Worm (Caenorhabditis elegans) whole organism, L4 larva: Measurements from ENCODE around the gene dpf-1.

ENCODE experiments used
- D1046.2 ChIP-seq: fragments of 200-800 bp; sonication (Bioruptor generic); IDR thresholded peaks from 2 replicates; pipeline ENCODE4 v1.3.6; 2022; ENCODE audit warnings: missing genetic modification characterization, missing compliant biosample characterization
- F44E2.7 ChIP-seq: fragments of 200-800 bp; sonication (Bioruptor generic); IDR thresholded peaks from 2 replicates; pipeline ENCODE4 v2.1.2; 2022; ENCODE audit warnings: missing genetic modification characterization, missing compliant biosample characterization
- R02D3.7 ChIP-seq: fragments of 150-350 bp; sonication (generic microtip); optimal IDR thresholded peaks from 3 replicates; lab custom pipeline; 2014; ENCODE audit warnings: missing biosample characterization, missing genetic modification characterization
- T20F7.1 ChIP-seq: fragments of 200-800 bp; sonication (Bioruptor generic); optimal IDR thresholded peaks from 2 replicates; lab custom pipeline; 2018; ENCODE audit warnings: mild to moderate bottlenecking, missing genetic modification characterization, missing compliant biosample characterization
- T26A8.4 ChIP-seq: fragments of 200-800 bp; sonication (Bioruptor generic); IDR thresholded peaks from 2 replicates; pipeline ENCODE4 v1.3.6; 2022; ENCODE audit warnings: missing genetic modification characterization, missing compliant biosample characterization
- Y105C5A.15 ChIP-seq: fragments of 200-800 bp; sonication (Bioruptor generic); IDR thresholded peaks from 2 replicates; pipeline ENCODE4 v1.3.6; 2022; ENCODE audit warnings: missing genetic modification characterization, missing compliant biosample characterization
- ZK546.5 ChIP-seq, 2 experiments: sonication (generic microtip); optimal IDR thresholded peaks; 2 replicates each; lab custom pipeline; 2017; ENCODE audit warnings: missing biosample characterization in 2 of 2, missing genetic modification characterization in 2 of 2
- ama-1 ChIP-seq: fragments of 150-350 bp; optimal IDR thresholded peaks from 2 replicates; lab custom pipeline; 2014; ENCODE audit warnings: inconsistent platforms, mixed read lengths
- ceh-28 ChIP-seq: fragments of 150-350 bp; optimal IDR thresholded peaks from 2 replicates; lab custom pipeline; 2014; ENCODE audit warnings: missing biosample characterization, missing genetic modification reagents, missing genetic modification characterization
- ceh-32 ChIP-seq: sonication (generic microtip); optimal IDR thresholded peaks from 2 replicates; lab custom pipeline; 2016; ENCODE audit warnings: mild to moderate bottlenecking, missing genetic modification characterization, missing compliant biosample characterization; ENCODE audit not compliant: poor library complexity
- ceh-44 ChIP-seq: fragments of 200-800 bp; sonication (Bioruptor generic); IDR thresholded peaks from 2 replicates; pipeline ENCODE4 v1.3.6; 2022; ENCODE audit warnings: missing genetic modification reagents, missing genetic modification characterization, missing compliant biosample characterization
- ceh-62 ChIP-seq: sonication (generic microtip); optimal IDR thresholded peaks from 2 replicates; lab custom pipeline; 2017; ENCODE audit warnings: missing biosample characterization, missing genetic modification characterization
- ceh-82 ChIP-seq: sonication (generic microtip); optimal IDR thresholded peaks from 2 replicates; lab custom pipeline; 2017; ENCODE audit warnings: missing biosample characterization, missing genetic modification characterization
- daf-16 ChIP-seq, 3 experiments: sonication (generic microtip); optimal IDR thresholded peaks; 2 replicates each; lab custom pipeline; 2016 to 2017; ENCODE audit warnings: missing genetic modification characterization in 3 of 3, missing genetic modification reagents in 3 of 3, mild to moderate bottlenecking in 2 of 3, missing compliant biosample characterization in 2 of 3, missing biosample characterization in 1 of 3, moderate library complexity in 1 of 3
- daf-8 ChIP-seq: fragments of 200-800 bp; sonication (Bioruptor generic); IDR thresholded peaks from 2 replicates; pipeline ENCODE4 v1.3.6; 2022; ENCODE audit warnings: missing genetic modification characterization, missing compliant biosample characterization
- dpl-1 ChIP-seq: fragments of 150-350 bp; optimal IDR thresholded peaks from 2 replicates; lab custom pipeline; 2014; ENCODE audit warnings: missing biosample characterization, missing genetic modification reagents, missing genetic modification characterization
- dve-1 ChIP-seq: sonication (generic microtip); optimal IDR thresholded peaks from 2 replicates; lab custom pipeline; 2017; ENCODE audit warnings: antibody characterized with exemption, mild to moderate bottlenecking, missing genetic modification characterization, missing compliant biosample characterization; ENCODE audit not compliant: insufficient read depth
- egl-43 ChIP-seq: fragments of 200-800 bp; sonication (Bioruptor generic); IDR thresholded peaks from 2 replicates; pipeline ENCODE4 v1.3.6; 2022; ENCODE audit warnings: missing genetic modification reagents, missing genetic modification characterization, missing compliant biosample characterization
- fos-1 ChIP-seq: fragments of 150-350 bp; optimal IDR thresholded peaks from 2 replicates; lab custom pipeline; 2014; ENCODE audit warnings: missing biosample characterization, missing genetic modification characterization
- hif-1 ChIP-seq, 2 experiments: sonication (generic microtip); optimal IDR thresholded peaks; 2 replicates each; lab custom pipeline; 2016 to 2017; ENCODE audit warnings: missing compliant biosample characterization in 2 of 2, missing genetic modification characterization in 2 of 2, missing genetic modification reagents in 2 of 2, missing genotype in 2 of 2, mild to moderate bottlenecking in 1 of 2
- hlh-11 ChIP-seq: fragments of 200-800 bp; sonication (Bioruptor generic); optimal IDR thresholded peaks from 2 replicates; lab custom pipeline; 2018; ENCODE audit warnings: mild to moderate bottlenecking, missing genetic modification characterization, missing compliant biosample characterization
- hlh-30 ChIP-seq: sonication (generic microtip); optimal IDR thresholded peaks from 2 replicates; lab custom pipeline; 2017; ENCODE audit warnings: antibody characterized with exemption, mild to moderate bottlenecking, missing genetic modification characterization, missing compliant biosample characterization; ENCODE audit not compliant: insufficient read depth
- jun-1 ChIP-seq: fragments of 150-350 bp; optimal IDR thresholded peaks from 2 replicates; lab custom pipeline; 2014; ENCODE audit warnings: missing biosample characterization, missing genetic modification reagents, missing genetic modification characterization
- lin-1 ChIP-seq: fragments of 200-800 bp; sonication (Bioruptor generic); IDR thresholded peaks from 2 replicates; pipeline ENCODE4 v1.3.6; 2022; ENCODE audit warnings: missing genetic modification reagents, missing genetic modification characterization, missing compliant biosample characterization
- lin-13 ChIP-seq: fragments of 150-350 bp; optimal IDR thresholded peaks from 2 replicates; lab custom pipeline; 2014; ENCODE audit warnings: missing biosample characterization, missing genetic modification reagents, missing genetic modification characterization
- lin-38 ChIP-seq: fragments of 200-800 bp; sonication (Bioruptor generic); IDR thresholded peaks from 2 replicates; pipeline ENCODE4 v1.3.6; 2022; ENCODE audit warnings: missing genetic modification reagents, missing genetic modification characterization, missing compliant biosample characterization
- madf-5 ChIP-seq, 2 experiments: fragments of 200-800 bp; sonication (Bioruptor generic); IDR thresholded peaks; 2 replicates each; pipeline ENCODE4 v1.3.6; 2022; ENCODE audit warnings: missing compliant biosample characterization in 2 of 2, missing genetic modification characterization in 2 of 2
- madf-9 ChIP-seq: fragments of 200-800 bp; sonication (Bioruptor generic); conservative IDR thresholded peaks from 2 replicates; pipeline ENCODE4 v1.3.6; 2022; ENCODE audit warnings: missing genetic modification reagents, missing genetic modification characterization, missing compliant biosample characterization
- mdl-1 ChIP-seq, 2 experiments: fragments of 150-350 bp in 1 of 2; sonication (generic microtip) in 1 of 2; optimal IDR thresholded peaks; 2 replicates each; lab custom pipeline; 2014 to 2017; ENCODE audit warnings: missing biosample characterization in 2 of 2, missing genetic modification characterization in 2 of 2
- mes-2 ChIP-seq: sonication (generic microtip); optimal IDR thresholded peaks from 2 replicates; lab custom pipeline; 2016; ENCODE audit warnings: missing genotype, mild to moderate bottlenecking, missing genetic modification characterization, missing compliant biosample characterization; ENCODE audit not compliant: poor library complexity, severe bottlenecking
- nhr-10 ChIP-seq: fragments of 150-350 bp; optimal IDR thresholded peaks from 2 replicates; lab custom pipeline; 2014; ENCODE audit warnings: missing biosample characterization, missing genetic modification characterization
- nhr-102 ChIP-seq: sonication (generic microtip); optimal IDR thresholded peaks from 2 replicates; lab custom pipeline; 2016; ENCODE audit warnings: mild to moderate bottlenecking, missing genetic modification characterization, moderate library complexity, missing compliant biosample characterization
- nhr-11 ChIP-seq: fragments of 150-350 bp; optimal IDR thresholded peaks from 2 replicates; lab custom pipeline; 2014; ENCODE audit warnings: missing biosample characterization, missing genetic modification characterization
- nhr-237 ChIP-seq: sonication (generic microtip); optimal IDR thresholded peaks from 2 replicates; lab custom pipeline; 2017; ENCODE audit warnings: missing biosample characterization, missing genetic modification characterization
- nhr-28 ChIP-seq: fragments of 150-350 bp; optimal IDR thresholded peaks from 2 replicates; lab custom pipeline; 2014; ENCODE audit warnings: missing biosample characterization, missing genetic modification characterization
- nhr-41 ChIP-seq: fragments of 200-800 bp; sonication (Bioruptor generic); IDR thresholded peaks from 2 replicates; pipeline ENCODE4 v1.3.6; 2022; ENCODE audit warnings: missing genetic modification reagents, missing genetic modification characterization, missing compliant biosample characterization
- nhr-42 ChIP-seq: fragments of 200-800 bp; sonication (Bioruptor generic); IDR thresholded peaks from 2 replicates; pipeline ENCODE4 v1.3.6; 2022; ENCODE audit warnings: missing genetic modification characterization, missing compliant biosample characterization
- nhr-77 ChIP-seq: fragments of 150-350 bp; optimal IDR thresholded peaks from 2 replicates; lab custom pipeline; 2014; ENCODE audit warnings: missing biosample characterization, missing genetic modification characterization
- php-3 ChIP-seq: fragments of 200-800 bp; sonication (Bioruptor generic); IDR thresholded peaks from 2 replicates; pipeline ENCODE4 v1.3.6; 2022; ENCODE audit warnings: missing genetic modification reagents, missing genetic modification characterization, missing compliant biosample characterization
- pqm-1 ChIP-seq: sonication (generic microtip); optimal IDR thresholded peaks from 2 replicates; lab custom pipeline; 2017; ENCODE audit warnings: missing biosample characterization, missing genetic modification characterization
- saeg-2 ChIP-seq: fragments of 200-800 bp; sonication (Bioruptor generic); IDR thresholded peaks from 2 replicates; pipeline ENCODE4 v1.3.6; 2022; ENCODE audit warnings: missing genetic modification reagents, missing genetic modification characterization, missing compliant biosample characterization
- sdz-12 ChIP-seq: fragments of 200-800 bp; sonication (Bioruptor generic); optimal IDR thresholded peaks from 2 replicates; lab custom pipeline; 2018; ENCODE audit warnings: mild to moderate bottlenecking, missing genetic modification characterization, missing compliant biosample characterization
- skn-1 ChIP-seq: fragments of 150-350 bp; optimal IDR thresholded peaks from 2 replicates; lab custom pipeline; 2014; ENCODE audit warnings: missing biosample characterization, missing genetic modification characterization
- snpc-4 ChIP-seq: fragments of 150-350 bp; optimal IDR thresholded peaks from 2 replicates; lab custom pipeline; 2014; ENCODE audit warnings: missing biosample characterization, missing genetic modification characterization
- spr-1 ChIP-seq: sonication (generic microtip); optimal IDR thresholded peaks from 2 replicates; lab custom pipeline; 2016; ENCODE audit warnings: mild to moderate bottlenecking, missing genetic modification characterization, missing compliant biosample characterization
- tag-97 ChIP-seq: fragments of 200-800 bp; sonication (Bioruptor generic); IDR thresholded peaks from 2 replicates; pipeline ENCODE4 v1.3.6; 2022; ENCODE audit warnings: missing genetic modification characterization, missing compliant biosample characterization
- unc-39 ChIP-seq: sonication (generic microtip); optimal IDR thresholded peaks from 2 replicates; lab custom pipeline; 2017; ENCODE audit warnings: missing biosample characterization, missing genetic modification characterization
- unc-62 ChIP-seq, 3 experiments: fragments of 150-350 bp in 1 of 3; sonication (generic microtip); optimal IDR thresholded peaks in 2 of 3; peaks in 1 of 3; 1 replicate in 1 of 3; 2 replicates in 2 of 3; lab custom pipeline; 2014 to 2017; ENCODE audit warnings: missing biosample characterization in 3 of 3, missing genetic modification characterization in 3 of 3, missing genetic modification reagents in 3 of 3, missing genotype in 1 of 3
- zag-1 ChIP-seq: fragments of 150-350 bp; optimal IDR thresholded peaks from 2 replicates; lab custom pipeline; 2014; ENCODE audit warnings: missing biosample characterization, missing genetic modification characterization
- zip-11 ChIP-seq: fragments of 200-800 bp; sonication (Bioruptor generic); IDR thresholded peaks from 2 replicates; pipeline ENCODE4 v1.3.6; 2022; ENCODE audit warnings: missing genetic modification characterization, missing compliant biosample characterization
- ztf-7 ChIP-seq: fragments of 150-350 bp; optimal IDR thresholded peaks from 2 replicates; lab custom pipeline; 2014; ENCODE audit warnings: missing biosample characterization, missing genetic modification characterization

dpf-1 gene

DNA sequence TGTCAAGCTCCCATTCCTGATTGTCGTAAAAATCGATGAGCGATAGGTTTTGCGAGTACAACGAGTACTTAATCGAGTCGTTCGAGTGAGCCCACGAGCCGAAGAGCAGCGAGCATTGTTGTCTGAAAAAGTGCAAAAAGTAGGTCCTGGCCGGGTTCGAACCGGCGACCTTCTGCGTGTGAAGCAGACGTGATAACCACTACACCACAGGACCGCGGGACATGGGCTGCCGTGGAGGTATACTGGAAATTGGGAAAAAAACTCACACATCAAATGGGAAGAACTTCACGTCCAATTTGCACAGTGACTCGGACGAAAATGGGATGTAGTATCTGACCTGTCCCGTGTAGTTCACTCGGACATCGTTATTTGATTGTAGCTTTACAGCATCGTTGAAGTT lies 44.2 kb downstream of the dpf-1 start:
- TF ChIP-seq mes-2 (tag; lab: Kevin White, UChicago) = peak; percentile 34
- TF ChIP-seq hif-1 (tag; optimal IDR thresholded peaks at IDR 0.05; lab: Kevin White, UChicago) = no peak
- TF ChIP-seq madf-9 (GFP tag; lab: Robert Waterston, UW) = peak; percentile 52; the same call in 1 of the 2 replicates
- TF ChIP-seq lin-38 = no peak
- TF ChIP-seq nhr-28 (tag; lab: Kevin White, UChicago) = no peak
- TF ChIP-seq lin-1 (GFP tag; lab: Robert Waterston, UW) = no peak; the same call in 1 of the 2 replicates
- no peak for TF ChIP-seq nhr-42 (GFP tag; lab: Robert Waterston, UW)
- TF ChIP-seq daf-8 (GFP tag; lab: Robert Waterston, UW) = no peak
- 0 out of 2 replicates have a peak, but pooled peaks have one; percentile 19 for TF ChIP-seq Y105C5A.15 (GFP tag; lab: Robert Waterston, UW)
- TF ChIP-seq spr-1 = no peak
- no peak for TF ChIP-seq ZK546.5 (tag; optimal IDR thresholded peaks at IDR 0.05; lab: Kevin White, UChicago)
- TF ChIP-seq nhr-11 (tag; lab: Kevin White, UChicago) = no peak
- no peak for TF ChIP-seq zip-11 (GFP tag; lab: Robert Waterston, UW)
- TF ChIP-seq dpl-1 = no peak
- TF ChIP-seq snpc-4 (tag; lab: Kevin White, UChicago) = no peak
- peak; percentile 88 for TF ChIP-seq D1046.2 (GFP tag; lab: Robert Waterston, UW)
- TF ChIP-seq R02D3.7 = no peak
- TF ChIP-seq hlh-30 = peak; percentile 18
- TF ChIP-seq T26A8.4 (GFP tag; lab: Robert Waterston, UW) = peak; percentile 36; the same call in 1 of the 2 replicates
- no peak for TF ChIP-seq ama-1 (lab: Kevin White, UChicago)
- TF ChIP-seq php-3 (GFP tag; lab: Robert Waterston, UW) = no peak
- no peak for TF ChIP-seq ceh-28 (tag; lab: Kevin White, UChicago)
- no peak for TF ChIP-seq skn-1 (tag; lab: Kevin White, UChicago)
- TF ChIP-seq hlh-11 (tag; lab: Kevin White, UChicago) = peak; percentile 7
- no peak for TF ChIP-seq jun-1
- TF ChIP-seq dve-1 = peak; percentile 34
- no peak for TF ChIP-seq nhr-10 (tag; lab: Kevin White, UChicago)
- TF ChIP-seq ztf-7 (tag; lab: Kevin White, UChicago) = no peak
- TF ChIP-seq mdl-1 (tag; optimal IDR thresholded peaks at IDR 0.05; lab: Kevin White, UChicago) = no peak
- TF ChIP-seq zag-1 = no peak
- no peak for TF ChIP-seq unc-39
- TF ChIP-seq tag-97 (GFP tag; lab: Robert Waterston, UW) = no peak
- TF ChIP-seq saeg-2 (GFP tag; lab: Robert Waterston, UW) = no peak
- no peak for TF ChIP-seq ceh-44 (GFP tag; lab: Robert Waterston, UW)
- no peak for TF ChIP-seq fos-1 (tag; lab: Kevin White, UChicago)
- no peak for TF ChIP-seq nhr-77 (tag; lab: Kevin White, UChicago)
- TF ChIP-seq egl-43 (GFP tag; lab: Robert Waterston, UW) = peak; percentile 77
- no peak for TF ChIP-seq nhr-41 (GFP tag; lab: Robert Waterston, UW)
- TF ChIP-seq madf-5 (GFP tag; IDR thresholded peaks at IDR 0.05; lab: Robert Waterston, UW) = 0 out of 4 replicates have a peak, but pooled peaks of 1 of the 2 experiments have one; percentile 54
- TF ChIP-seq nhr-102 (tag; lab: Kevin White, UChicago) = no peak
- no peak for TF ChIP-seq sdz-12 (GFP tag; lab: Kevin White, UChicago)
- no peak for TF ChIP-seq T20F7.1 (GFP tag; lab: Kevin White, UChicago)
- TF ChIP-seq nhr-237 (tag; lab: Kevin White, UChicago) = no peak
- no peak for TF ChIP-seq F44E2.7 (GFP tag; lab: Robert Waterston, UW)
- no peak for TF ChIP-seq lin-13 (GFP tag; lab: Kevin White, UChicago)
- TF ChIP-seq ceh-62 = no peak
- peak in 1 of 2 experiments; percentile 31 for TF ChIP-seq unc-62 (GFP tag; optimal IDR thresholded peaks at IDR 0.05 in 1 of 2; lab: Kevin White, UChicago)
- TF ChIP-seq unc-62 (tag; optimal IDR thresholded peaks at IDR 0.05; lab: Kevin White, UChicago) = no peak
- no peak for TF ChIP-seq ceh-32 (tag; lab: Kevin White, UChicago)
- no peak for TF ChIP-seq daf-16 (GFP tag; optimal IDR thresholded peaks at IDR 0.05; lab: Kevin White, UChicago)
- no peak for TF ChIP-seq daf-16 (tag; optimal IDR thresholded peaks at IDR 0.05; lab: Kevin White, UChicago)
- TF ChIP-seq pqm-1 (tag; lab: Kevin White, UChicago) = no peak
- no peak for TF ChIP-seq ceh-82 (tag; lab: Kevin White, UChicago)
